Worm (Caenorhabditis elegans) whole organism, mixed stage, embryonic: Measurements from ENCODE around the gene set-31.
A peak's percentile ranks its signal among the peaks of the same experiment; 100 is the strongest.

Experiments
- M03D4.4 ChIP-seq: sonication (generic microtip); optimal IDR thresholded peaks from 2 replicates; lab custom pipeline; 2017; ENCODE audit warnings: mild to moderate bottlenecking, missing genetic modification characterization, missing compliant biosample characterization
- bed-3 ChIP-seq: fragments of 200-800 bp; sonication (Bioruptor generic); optimal IDR thresholded peaks from 3 replicates; lab custom pipeline; 2018; ENCODE audit warnings: mild to moderate bottlenecking, missing genetic modification characterization, moderate library complexity, missing compliant biosample characterization
- blmp-1 ChIP-seq: fragments of 150-350 bp; optimal IDR thresholded peaks from 2 replicates; lab custom pipeline; 2014; ENCODE audit warnings: missing biosample characterization, missing genetic modification characterization
- ceh-39 ChIP-seq: fragments of 150-350 bp; optimal IDR thresholded peaks from 2 replicates; lab custom pipeline; 2014; ENCODE audit warnings: missing biosample characterization, missing genetic modification characterization
- ceh-83 ChIP-seq: fragments of 200-800 bp; sonication (Bioruptor generic); optimal IDR thresholded peaks from 2 replicates; lab custom pipeline; 2018; ENCODE audit warnings: mild to moderate bottlenecking, missing genetic modification characterization, missing compliant biosample characterization
- ces-1 ChIP-seq: fragments of 150-350 bp; optimal IDR thresholded peaks from 2 replicates; lab custom pipeline; 2014; ENCODE audit warnings: missing biosample characterization, missing genetic modification reagents, missing genetic modification characterization
- drap-1 ChIP-seq: fragments of 200-800 bp; sonication (Bioruptor generic); optimal IDR thresholded peaks from 3 replicates; lab custom pipeline; 2018; ENCODE audit warnings: mild to moderate bottlenecking, missing genetic modification characterization, missing compliant biosample characterization
- elt-1 ChIP-seq: sonication (generic microtip); optimal IDR thresholded peaks from 2 replicates; lab custom pipeline; 2017; ENCODE audit warnings: missing genetic modification characterization, mild to moderate bottlenecking, missing compliant biosample characterization, antibody characterized with exemption, moderate library complexity, borderline replicate concordance; ENCODE audit not compliant: insufficient read depth
- elt-3 ChIP-seq: fragments of 150-350 bp; optimal IDR thresholded peaks from 2 replicates; lab custom pipeline; 2014; ENCODE audit warnings: missing biosample characterization, missing genetic modification characterization
- flh-1 ChIP-seq: fragments of 200-800 bp; sonication (Bioruptor generic); optimal IDR thresholded peaks from 2 replicates; lab custom pipeline; 2018; ENCODE audit warnings: mild to moderate bottlenecking, missing genetic modification characterization, moderate library complexity, missing compliant biosample characterization
- ham-2 ChIP-seq: fragments of 200-800 bp; sonication (Bioruptor generic); optimal IDR thresholded peaks from 2 replicates; lab custom pipeline; 2018; ENCODE audit warnings: mild to moderate bottlenecking, missing genetic modification characterization, missing compliant biosample characterization
- hlh-1 ChIP-seq: fragments of 150-350 bp; optimal IDR thresholded peaks from 2 replicates; lab custom pipeline; 2014; ENCODE audit warnings: missing biosample characterization, missing genetic modification reagents, missing genetic modification characterization
- lin-13 ChIP-seq: fragments of 150-350 bp; optimal IDR thresholded peaks from 2 replicates; lab custom pipeline; 2014; ENCODE audit warnings: missing biosample characterization, missing genetic modification characterization
- lsy-2 ChIP-seq: fragments of 150-350 bp; optimal IDR thresholded peaks from 2 replicates; lab custom pipeline; 2014; ENCODE audit warnings: missing biosample characterization, missing genetic modification characterization
- mab-5 ChIP-seq: fragments of 150-350 bp; optimal IDR thresholded peaks from 2 replicates; lab custom pipeline; 2014; ENCODE audit warnings: missing biosample characterization, missing genetic modification characterization
- mls-2 ChIP-seq: sonication (generic microtip); optimal IDR thresholded peaks from 2 replicates; lab custom pipeline; 2016; ENCODE audit warnings: mild to moderate bottlenecking, missing genetic modification characterization, moderate library complexity, missing compliant biosample characterization
- nhr-2 ChIP-seq: fragments of 150-350 bp; optimal IDR thresholded peaks from 2 replicates; lab custom pipeline; 2014; ENCODE audit warnings: missing biosample characterization, missing genetic modification characterization
- nhr-76 ChIP-seq: sonication (generic microtip); optimal IDR thresholded peaks from 2 replicates; lab custom pipeline; 2017; ENCODE audit warnings: missing biosample characterization, missing genetic modification characterization
- sem-2 ChIP-seq: fragments of 200-800 bp; sonication (Bioruptor generic); optimal IDR thresholded peaks from 2 replicates; lab custom pipeline; 2018; ENCODE audit warnings: mild to moderate bottlenecking, missing genetic modification characterization, missing compliant biosample characterization
- snpc-4 ChIP-seq: fragments of 150-350 bp; optimal IDR thresholded peaks from 2 replicates; lab custom pipeline; 2014; ENCODE audit warnings: missing biosample characterization, missing genetic modification characterization
- sptf-1 ChIP-seq: sonication (generic microtip); optimal IDR thresholded peaks from 2 replicates; lab custom pipeline; 2017; ENCODE audit warnings: mild to moderate bottlenecking, missing genetic modification characterization, moderate library complexity, missing compliant biosample characterization
- tbx-8 ChIP-seq: fragments of 200-800 bp; sonication (Bioruptor generic); optimal IDR thresholded peaks from 2 replicates; lab custom pipeline; 2018; ENCODE audit warnings: mild to moderate bottlenecking, missing genetic modification characterization, moderate library complexity, missing compliant biosample characterization
- unc-120 ChIP-seq: sonication (generic microtip); optimal IDR thresholded peaks from 2 replicates; lab custom pipeline; 2017; ENCODE audit warnings: missing genetic modification characterization, missing compliant biosample characterization; ENCODE audit not compliant: poor library complexity, severe bottlenecking
- unc-62 ChIP-seq: fragments of 150-350 bp; optimal IDR thresholded peaks from 2 replicates; lab custom pipeline; 2014; ENCODE audit warnings: missing biosample characterization, missing genetic modification reagents, missing genetic modification characterization
- ztf-11 ChIP-seq: fragments of 150-350 bp; optimal IDR thresholded peaks from 2 replicates; lab custom pipeline; 2014; ENCODE audit warnings: missing biosample characterization, missing genetic modification characterization

set-31 gene

DNA sequence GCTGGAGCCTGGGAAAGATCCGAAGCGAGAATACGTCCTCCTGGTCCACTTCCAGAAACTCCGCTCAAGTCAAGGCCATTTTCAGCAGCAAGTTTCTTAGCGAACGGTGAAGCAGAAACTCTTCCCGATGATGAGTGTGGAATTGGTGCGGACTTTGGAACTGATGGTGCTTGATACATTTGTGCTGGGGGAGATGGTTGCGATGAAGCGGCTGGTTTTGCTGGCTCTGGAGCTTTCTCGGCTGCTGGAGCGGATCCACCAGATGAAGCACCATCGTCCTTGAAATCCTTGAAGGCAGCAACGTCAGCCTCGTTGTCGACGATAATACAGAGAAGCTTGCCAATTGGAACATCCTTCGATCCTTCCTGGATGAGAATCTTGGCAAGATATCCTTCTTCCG is 28.8 kb downstream of the set-31 start:
- TF ChIP-seq unc-62 (GFP tag; lab: Kevin White, UChicago), result no peak
- TF ChIP-seq ceh-83 (GFP tag; lab: Kevin White, UChicago), result no peak

DNA sequence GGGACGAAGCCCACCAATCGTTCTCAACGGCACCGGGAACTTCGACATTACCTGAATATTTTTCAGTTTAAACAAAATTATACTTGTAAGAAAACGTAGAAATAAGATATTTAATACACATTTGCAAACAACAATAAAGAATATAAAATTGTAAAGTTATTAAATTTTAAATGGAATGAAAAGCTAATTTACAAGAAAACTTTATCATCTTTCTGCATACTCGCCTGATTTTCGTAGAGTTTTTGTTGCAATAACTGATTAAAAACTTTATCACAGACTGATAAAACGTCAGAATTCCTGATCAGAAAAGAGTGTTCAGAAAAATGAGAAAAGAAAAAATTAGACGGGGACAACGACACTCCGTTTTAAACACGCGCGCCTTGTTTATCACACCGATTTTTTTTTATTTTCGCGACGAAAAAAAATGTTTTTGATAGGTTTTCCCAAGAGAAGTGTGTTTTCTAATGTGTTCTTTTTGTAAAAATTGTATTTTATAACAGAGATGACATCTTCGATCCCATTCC is 29.6 kb downstream of the set-31 start, which contains the start of the genes dlat-1 and fntb-1:
dlat-1 (minus strand) TSS at position 51 of the 524 bp plus-strand sequence.
fntb-1 (plus strand) TSS at position 412 of the 524 bp plus-strand sequence.
- TF ChIP-seq lin-13 (tag; lab: Kevin White, UChicago) (no peak), M03D4.4 (tag; lab: Kevin White, UChicago) (no peak), unc-62 (GFP tag; lab: Kevin White, UChicago) (no peak)

DNA sequence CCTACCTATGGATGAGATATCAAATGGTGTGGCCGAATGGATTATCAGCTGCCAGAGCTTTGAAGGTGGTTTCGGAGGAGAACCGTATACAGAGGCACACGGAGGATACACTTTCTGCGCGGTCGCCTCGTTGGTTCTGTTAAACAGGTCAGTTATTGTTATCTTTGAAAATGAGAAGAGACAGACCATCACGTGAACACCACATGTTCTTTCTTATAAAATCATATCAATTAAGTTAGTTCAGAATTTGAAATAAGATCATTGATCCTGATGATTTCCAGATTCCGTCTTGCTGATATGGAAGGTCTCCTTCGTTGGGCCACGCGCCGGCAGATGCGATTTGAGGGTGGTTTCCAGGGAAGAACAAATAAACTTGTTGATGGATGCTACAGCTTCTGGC is 31.0 kb downstream of the set-31 start:
- TF ChIP-seq nhr-2 (tag; lab: Kevin White, UChicago), result no peak
- TF ChIP-seq mab-5 (tag; lab: Kevin White, UChicago), result no peak
- TF ChIP-seq ztf-11, result no peak
- no peak for TF ChIP-seq ceh-39 (tag; lab: Kevin White, UChicago)
- TF ChIP-seq nhr-76, result no peak
- TF ChIP-seq ceh-83 (GFP tag; lab: Kevin White, UChicago), result no peak
- TF ChIP-seq elt-1 (tag; lab: Kevin White, UChicago), result no peak
- no peak for TF ChIP-seq lin-13 (tag; lab: Kevin White, UChicago)
- TF ChIP-seq, all 35 proteins: peak for 0

DNA sequence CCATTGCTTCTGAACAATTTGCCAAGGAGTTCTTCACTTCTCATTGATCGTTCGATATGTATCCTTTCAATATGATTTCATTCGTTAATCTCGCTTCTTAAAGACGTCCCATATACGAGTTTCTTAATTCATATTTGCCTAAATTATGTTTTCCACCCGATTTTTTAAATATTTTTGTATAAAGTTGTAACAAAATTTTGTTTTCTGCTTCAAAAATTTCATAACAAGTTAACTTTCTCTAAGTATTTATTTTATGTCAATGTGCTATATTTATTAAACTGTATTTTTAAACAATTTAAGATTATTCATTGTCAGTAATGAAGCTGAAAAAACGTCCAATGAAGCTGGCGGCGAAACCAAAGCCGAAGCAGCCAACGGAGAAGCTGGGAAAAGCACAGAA is 31.7 kb downstream of the set-31 start, which contains the start of gene F23B12.7:
F23B12.7 (plus strand) TSS at position 301 of the 400 bp plus-strand sequence.
- TF ChIP-seq mab-5 (tag; lab: Kevin White, UChicago) (no peak), lsy-2 (tag; lab: Kevin White, UChicago) (no peak), ham-2 (no peak), drap-1 (GFP tag; lab: Kevin White, UChicago) (no peak), ceh-83 (GFP tag; lab: Kevin White, UChicago) (no peak), flh-1 (GFP tag; lab: Kevin White, UChicago) (no peak), lin-13 (tag; lab: Kevin White, UChicago) (no peak)

DNA sequence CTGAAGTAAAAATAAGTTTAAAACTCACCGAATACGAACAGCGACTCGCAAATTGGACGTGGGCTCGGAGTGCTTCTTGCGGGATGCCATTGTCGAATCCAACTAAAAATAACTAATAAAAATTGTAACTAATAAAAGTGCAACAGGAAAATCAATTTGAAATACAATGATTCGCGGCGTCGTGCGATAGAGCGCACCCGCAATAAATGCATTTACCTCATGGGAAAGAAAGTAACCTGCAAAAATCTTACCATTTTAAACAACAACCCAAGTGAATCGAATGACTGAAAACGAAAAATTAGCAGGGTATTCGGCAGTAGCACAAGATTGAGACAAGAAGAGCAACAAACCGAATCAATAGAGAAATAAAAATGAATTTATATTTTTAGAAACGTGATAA is 38.9 kb downstream of the set-31 start, which contains the start of gene bmk-1:
bmk-1 (minus strand) TSS at position 359 of the 400 bp plus-strand sequence.
- no peak for TF ChIP-seq ces-1 (GFP tag; lab: Kevin White, UChicago)
- peak; percentile 35 for TF ChIP-seq lin-13 (tag; lab: Kevin White, UChicago)

DNA sequence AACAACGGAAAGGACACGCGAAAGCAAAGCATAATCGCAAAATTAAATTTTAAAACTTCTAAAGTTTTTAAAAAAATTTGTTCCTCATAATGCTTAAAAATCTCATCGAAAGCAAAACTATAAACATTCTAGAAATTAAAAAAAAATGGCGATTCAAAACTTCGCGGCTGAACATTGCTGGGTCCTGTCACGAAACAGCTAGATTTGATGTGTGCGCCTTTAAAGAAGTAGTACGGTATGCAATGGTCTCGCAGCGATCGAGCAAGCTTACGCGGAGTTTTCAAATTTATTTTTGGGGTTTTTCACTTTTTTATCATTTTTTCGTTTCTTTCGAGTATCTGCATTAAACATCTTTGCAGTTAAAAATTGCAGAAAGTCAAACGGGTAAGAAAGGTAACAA is 39.4 kb downstream of the set-31 start, which contains the start of gene coh-3:
coh-3 (plus strand) TSS at position 353 of the 400 bp plus-strand sequence.
- TF ChIP-seq ceh-83 (GFP tag; lab: Kevin White, UChicago) (no peak), blmp-1 (tag; lab: Kevin White, UChicago) (no peak), bed-3 (GFP tag; lab: Kevin White, UChicago) (no peak), hlh-1 (tag; lab: Kevin White, UChicago) (no peak), nhr-76 (no peak), unc-62 (GFP tag; lab: Kevin White, UChicago) (no peak), sptf-1 (tag; lab: Kevin White, UChicago) (no peak), ceh-39 (tag; lab: Kevin White, UChicago) (no peak), drap-1 (GFP tag; lab: Kevin White, UChicago) (no peak), nhr-2 (tag; lab: Kevin White, UChicago) (no peak), unc-120 (tag; lab: Kevin White, UChicago) (no peak), mab-5 (tag; lab: Kevin White, UChicago) (no peak), tbx-8 (GFP tag; lab: Kevin White, UChicago) (no peak), snpc-4 (tag; lab: Kevin White, UChicago) (no peak), sem-2 (no peak), elt-1 (tag; lab: Kevin White, UChicago) (no peak), elt-3 (tag; lab: Kevin White, UChicago) (no peak), ztf-11 (no peak)

DNA sequence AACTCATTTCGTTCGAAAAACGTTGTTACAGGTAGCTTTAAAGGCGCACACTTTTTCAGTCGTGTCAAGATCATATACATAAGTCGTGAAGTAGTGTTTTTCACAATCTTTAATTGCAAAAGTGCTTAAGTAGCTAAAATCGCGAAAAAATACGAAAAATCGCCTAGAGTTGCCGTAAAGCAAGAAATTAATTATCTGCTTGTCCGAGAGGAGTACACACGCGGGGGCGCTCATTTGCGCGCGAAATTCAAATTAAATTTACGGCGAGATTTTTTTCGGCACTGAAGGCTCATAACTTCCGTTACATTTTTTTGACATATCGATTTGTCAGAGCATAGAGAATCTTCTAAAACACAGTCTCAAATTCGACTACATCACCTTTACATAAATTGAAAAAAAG is 42.4 kb downstream of the set-31 start:
- TF ChIP-seq ceh-39 (tag; lab: Kevin White, UChicago) (no peak), ceh-83 (GFP tag; lab: Kevin White, UChicago) (no peak), lin-13 (tag; lab: Kevin White, UChicago) (no peak), mls-2 (tag; lab: Kevin White, UChicago) (no peak), unc-62 (GFP tag; lab: Kevin White, UChicago) (no peak), mab-5 (tag; lab: Kevin White, UChicago) (no peak), nhr-2 (tag; lab: Kevin White, UChicago) (no peak), hlh-1 (tag; lab: Kevin White, UChicago) (no peak), sem-2 (no peak)
